Worm (Caenorhabditis elegans) whole organism, young adult: ENCODE data around the gene C01B10.44.
A peak's percentile ranks its signal among the peaks of the same experiment; 100 is the strongest.

ENCODE experiments used
- B0261.1 ChIP-seq: sonication (generic microtip); optimal IDR thresholded peaks from 2 replicates; lab custom pipeline; 2016; ENCODE audit warnings: mild to moderate bottlenecking, missing genetic modification characterization, moderate library complexity, missing compliant biosample characterization
- D2030.7 ChIP-seq: fragments of 200-800 bp; sonication (Bioruptor generic); IDR thresholded peaks from 2 replicates; pipeline ENCODE4 v1.3.6; 2022; ENCODE audit warnings: missing genetic modification reagents, missing genetic modification characterization, missing compliant biosample characterization
- F10E7.11 ChIP-seq: sonication (generic microtip); optimal IDR thresholded peaks from 2 replicates; lab custom pipeline; 2017; ENCODE audit warnings: mild to moderate bottlenecking, missing genetic modification characterization, moderate library complexity, missing compliant biosample characterization
- F23B12.7 ChIP-seq: sonication (generic microtip); optimal IDR thresholded peaks from 2 replicates; lab custom pipeline; 2017; ENCODE audit warnings: missing genetic modification characterization, mild to moderate bottlenecking, missing compliant biosample characterization, antibody characterized with exemption, moderate library complexity; ENCODE audit not compliant: insufficient read depth
- attf-5 ChIP-seq: fragments of 200-800 bp; sonication (Bioruptor generic); optimal IDR thresholded peaks from 2 replicates; lab custom pipeline; 2018; ENCODE audit warnings: mild to moderate bottlenecking, missing genetic modification characterization, missing compliant biosample characterization
- attf-6 ChIP-seq: fragments of 200-800 bp; sonication (Bioruptor generic); IDR thresholded peaks from 2 replicates; pipeline ENCODE4 v1.3.6; 2022; ENCODE audit warnings: missing genetic modification reagents, missing genetic modification characterization, missing compliant biosample characterization
- cebp-1 ChIP-seq, 2 experiments: fragments of 200-800 bp in 1 of 2; sonication (Bioruptor generic) in 1 of 2; sonication (generic microtip) in 1 of 2; IDR thresholded peaks in 1 of 2; optimal IDR thresholded peaks in 1 of 2; 2 replicates each; pipeline versions ENCODE4 v1.3.6 to Lab custom; 2017 to 2022; ENCODE audit warnings: missing compliant biosample characterization in 2 of 2, missing genetic modification characterization in 2 of 2, mild to moderate bottlenecking in 1 of 2, missing genetic modification reagents in 1 of 2, moderate library complexity in 1 of 2
- cebp-2 ChIP-seq: fragments of 200-800 bp; sonication (Bioruptor generic); IDR thresholded peaks from 2 replicates; pipeline ENCODE4 v1.3.6; 2022; ENCODE audit warnings: missing genetic modification characterization, missing compliant biosample characterization
- ceh-27 ChIP-seq: fragments of 200-800 bp; sonication (Bioruptor generic); optimal IDR thresholded peaks from 2 replicates; lab custom pipeline; 2018; ENCODE audit warnings: mild to moderate bottlenecking, missing genetic modification characterization, moderate library complexity, missing compliant biosample characterization
- hmg-1.2 ChIP-seq: fragments of 200-800 bp; sonication (Bioruptor generic); IDR thresholded peaks from 2 replicates; pipeline ENCODE4 v1.3.6; 2022; ENCODE audit warnings: missing genetic modification reagents, missing genetic modification characterization, missing compliant biosample characterization
- hsf-1 ChIP-seq: fragments of 200-800 bp; sonication (Bioruptor generic); IDR thresholded peaks from 2 replicates; pipeline ENCODE4 v1.3.6; 2022; ENCODE audit warnings: missing genetic modification reagents, missing genetic modification characterization, missing compliant biosample characterization
- lin-35 ChIP-seq, 3 experiments: fragments of 150-350 bp in 2 of 3; sonication (generic microtip) in 1 of 3; optimal IDR thresholded peaks; 2 replicates each; lab custom pipeline; 2014 to 2018; ENCODE audit warnings: missing biosample characterization in 3 of 3, missing genetic modification characterization in 3 of 3, missing genetic modification reagents in 3 of 3
- lin-40 ChIP-seq: sonication (generic microtip); optimal IDR thresholded peaks from 2 replicates; lab custom pipeline; 2016; ENCODE audit warnings: missing genetic modification characterization, mild to moderate bottlenecking, missing compliant biosample characterization, missing genotype, missing genetic modification reagents
- lsl-1 ChIP-seq: fragments of 200-800 bp; sonication (Bioruptor generic); optimal IDR thresholded peaks from 2 replicates; lab custom pipeline; 2018; ENCODE audit warnings: mild to moderate bottlenecking, missing genetic modification characterization, moderate library complexity, missing compliant biosample characterization
- madf-6 ChIP-seq: fragments of 200-800 bp; sonication (Bioruptor generic); IDR thresholded peaks from 2 replicates; pipeline ENCODE4 v1.3.6; 2022; ENCODE audit warnings: missing genetic modification reagents, missing genetic modification characterization, missing compliant biosample characterization
- mcd-1 ChIP-seq: fragments of 200-800 bp; sonication (Bioruptor generic); IDR thresholded peaks from 2 replicates; pipeline ENCODE4 v1.3.6; 2022; ENCODE audit warnings: missing genetic modification reagents, missing genetic modification characterization, missing compliant biosample characterization
- nhr-80 ChIP-seq: sonication (generic microtip); optimal IDR thresholded peaks from 2 replicates; lab custom pipeline; 2016; ENCODE audit warnings: missing genetic modification characterization, missing compliant biosample characterization
- pbrm-1 ChIP-seq: fragments of 200-800 bp; sonication (Bioruptor generic); IDR thresholded peaks from 2 replicates; pipeline ENCODE4 v1.3.6; 2022; ENCODE audit warnings: missing genetic modification reagents, missing genetic modification characterization, missing compliant biosample characterization
- rpc-1 ChIP-seq, 2 experiments: fragments of 150-350 bp in 1 of 2; sonication (generic microtip) in 1 of 2; optimal IDR thresholded peaks; 2 replicates each; lab custom pipeline; 2014 to 2018; ENCODE audit warnings: missing biosample characterization in 1 of 2, missing genetic modification characterization in 1 of 2, missing genetic modification reagents in 1 of 2, missing genotype in 1 of 2
- sea-2 ChIP-seq: fragments of 200-800 bp; sonication (Bioruptor generic); IDR thresholded peaks from 2 replicates; pipeline ENCODE4 v1.3.6; 2022; ENCODE audit warnings: missing genetic modification characterization, missing compliant biosample characterization
- snpc-4 ChIP-seq, 5 experiments: fragments of 150-350 bp in 1 of 5; sonication (generic microtip) in 4 of 5; optimal IDR thresholded peaks; 2 replicates each; lab custom pipeline; 2014 to 2018; ENCODE audit warnings: missing genetic modification characterization in 5 of 5, missing biosample characterization in 3 of 5, antibody characterized with exemption in 2 of 5, mild to moderate bottlenecking in 2 of 5, missing compliant biosample characterization in 2 of 5, missing genotype in 2 of 5, moderate library complexity in 2 of 5, missing genetic modification reagents in 1 of 5
- sptf-2 ChIP-seq: fragments of 200-800 bp; sonication (Bioruptor generic); optimal IDR thresholded peaks from 2 replicates; lab custom pipeline; 2018; ENCODE audit warnings: mild to moderate bottlenecking, missing genetic modification characterization, missing compliant biosample characterization
- unc-62 ChIP-seq: fragments of 150-350 bp; optimal IDR thresholded peaks from 2 replicates; lab custom pipeline; 2014; ENCODE audit warnings: missing biosample characterization, missing genetic modification reagents, missing genetic modification characterization
- xnd-1 ChIP-seq: sonication (generic microtip); optimal IDR thresholded peaks from 2 replicates; lab custom pipeline; 2016; ENCODE audit warnings: missing genotype, missing genetic modification reagents, missing genetic modification characterization, missing compliant biosample characterization
- ztf-18 ChIP-seq: sonication (generic microtip); optimal IDR thresholded peaks from 2 replicates; lab custom pipeline; 2016; ENCODE audit warnings: missing genotype, mild to moderate bottlenecking, missing genetic modification characterization, missing compliant biosample characterization
- ztf-22 ChIP-seq: fragments of 200-800 bp; sonication (Bioruptor generic); optimal IDR thresholded peaks from 2 replicates; lab custom pipeline; 2018; ENCODE audit warnings: mild to moderate bottlenecking, missing genetic modification characterization, moderate library complexity, missing compliant biosample characterization
- ztf-28 ChIP-seq: fragments of 200-800 bp; sonication (Bioruptor generic); IDR thresholded peaks from 2 replicates; pipeline ENCODE4 v1.3.6; 2022; ENCODE audit warnings: missing genetic modification reagents, missing genetic modification characterization, missing compliant biosample characterization
- ztf-6 ChIP-seq: fragments of 200-800 bp; sonication (Bioruptor generic); IDR thresholded peaks from 2 replicates; pipeline ENCODE4 v1.3.6; 2022; ENCODE audit warnings: missing genetic modification reagents, missing genetic modification characterization, missing compliant biosample characterization

C01B10.44 gene

DNA sequence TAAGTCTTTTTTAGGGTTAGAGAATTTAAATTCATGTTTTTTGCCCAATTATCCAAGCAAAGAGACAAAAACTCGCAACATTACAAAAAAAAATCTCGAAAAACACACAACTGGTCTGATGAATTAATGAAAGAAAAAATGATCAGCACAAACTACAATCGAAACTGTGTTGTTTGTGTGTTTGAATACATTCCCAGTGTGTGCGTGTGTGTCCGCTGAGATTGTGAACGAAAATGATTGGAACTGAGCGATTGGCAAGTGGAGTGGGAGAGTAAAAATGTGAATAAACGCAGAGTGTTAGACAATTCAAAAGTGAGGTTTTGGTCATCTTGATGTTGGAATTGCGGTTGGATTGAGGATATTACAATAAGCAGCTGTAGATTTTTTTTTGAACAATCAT, 16.9 kb upstream of the C01B10.44 start:
- TF ChIP-seq cebp-1 (GFP tag; IDR thresholded peaks at IDR 0.05; lab: Robert Waterston, UW) (no peak), cebp-1 (tag; optimal IDR thresholded peaks at IDR 0.05; lab: Kevin White, UChicago) (peak; percentile 5), ztf-6 (GFP tag; lab: Robert Waterston, UW) (no peak)

DNA sequence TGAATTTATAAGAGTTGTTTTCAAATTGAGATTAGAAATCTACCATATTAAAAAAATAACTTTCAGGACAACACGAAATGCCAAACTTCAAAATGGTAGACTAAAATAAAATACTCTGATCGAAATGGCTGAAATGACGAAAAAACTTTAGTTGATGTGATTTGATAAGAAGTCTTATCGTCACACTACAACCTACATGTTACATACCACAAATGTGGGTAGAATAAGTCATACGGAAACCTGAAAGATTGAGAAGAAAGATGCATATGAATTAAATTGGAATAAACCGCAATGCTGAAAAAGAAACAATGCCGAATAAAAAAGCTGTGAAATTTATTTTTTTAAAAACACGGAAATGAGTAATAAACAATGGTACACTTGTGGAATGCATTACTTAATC, 16.4 kb upstream of the C01B10.44 start:
- TF ChIP-seq nhr-80 (tag; lab: Kevin White, UChicago), result peak; percentile 6
- TF ChIP-seq sptf-2 (GFP tag; lab: Kevin White, UChicago), result no peak

DNA sequence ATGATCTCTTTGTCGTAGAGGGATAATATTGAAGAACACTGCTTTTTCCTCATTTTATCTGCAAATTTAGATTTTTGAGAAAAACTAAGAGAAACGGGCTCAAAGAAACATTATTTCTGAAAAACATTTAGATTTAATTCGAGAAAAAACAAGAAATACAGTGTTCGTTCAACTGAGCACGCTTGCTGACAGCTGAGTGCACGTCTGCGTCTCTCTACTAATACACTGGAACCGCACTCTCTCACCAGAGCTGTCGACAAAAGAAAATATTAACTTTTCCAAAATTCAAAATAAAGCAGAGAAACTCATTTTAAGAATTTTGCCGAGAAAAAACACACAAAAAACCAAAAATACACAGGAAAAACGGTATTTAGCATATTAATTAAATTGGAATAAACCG, 10.2 kb upstream of the C01B10.44 start, which contains the start of gene drh-1:
TSS of gene drh-1 (minus strand) at position 58 of the 400 bp plus-strand sequence.
- TF ChIP-seq madf-6 (GFP tag; lab: Robert Waterston, UW) (peak; percentile 31; the same call in 1 of the 2 replicates), snpc-4 (GFP tag; optimal IDR thresholded peaks at IDR 0.05; lab: Kevin White, UChicago) (no peak), snpc-4 (tag; optimal IDR thresholded peaks at IDR 0.05; lab: Kevin White, UChicago) (peak in 3 of 4 experiments; percentile 67 to 82 (median 74)), hsf-1 (GFP tag; lab: Robert Waterston, UW) (peak; percentile 45; the same call in 1 of the 2 replicates), B0261.1 (no peak), mcd-1 (GFP tag; lab: Robert Waterston, UW) (peak; percentile 51; the same call in 1 of the 2 replicates), D2030.7 (GFP tag; lab: Robert Waterston, UW) (peak; percentile 36; the same call in 1 of the 2 replicates), F23B12.7 (tag; lab: Kevin White, UChicago) (peak; percentile 16), hmg-1.2 (GFP tag; lab: Robert Waterston, UW) (peak; percentile 100), ztf-28 (GFP tag; lab: Robert Waterston, UW) (no peak), attf-5 (GFP tag; lab: Kevin White, UChicago) (peak; percentile 27), ztf-22 (GFP tag; lab: Kevin White, UChicago) (no peak), lsl-1 (peak; percentile 32)

DNA sequence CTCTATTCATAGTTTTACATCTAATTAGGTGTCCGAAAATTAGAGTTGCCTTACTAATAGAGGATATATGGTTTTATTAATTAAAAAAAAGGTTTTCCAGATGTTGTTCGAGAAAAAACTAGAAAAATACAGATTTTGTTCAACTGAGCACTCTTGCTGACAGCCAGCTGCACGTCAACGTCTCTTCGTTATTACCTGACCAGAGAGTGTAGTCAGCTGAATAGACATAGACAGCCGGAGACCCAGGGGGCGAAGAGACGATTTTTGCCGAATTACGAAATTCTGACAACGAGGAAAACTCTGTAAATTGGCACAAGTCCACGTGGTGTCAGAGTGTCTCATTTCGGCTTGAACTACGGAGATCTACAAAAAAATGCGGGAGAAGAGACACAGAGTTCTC, 4.9 kb upstream of the C01B10.44 start:
- TF ChIP-seq rpc-1 (optimal IDR thresholded peaks at IDR 0.05; lab: Kevin White, UChicago), result no peak
- TF ChIP-seq rpc-1 (tag; optimal IDR thresholded peaks at IDR 0.05; lab: Kevin White, UChicago), result no peak
- TF ChIP-seq snpc-4 (GFP tag; optimal IDR thresholded peaks at IDR 0.05; lab: Kevin White, UChicago), result no peak
- no peak for TF ChIP-seq snpc-4 (tag; optimal IDR thresholded peaks at IDR 0.05; lab: Kevin White, UChicago)
- TF ChIP-seq cebp-2 (GFP tag; lab: Robert Waterston, UW), result no peak
- peak; percentile 81 for TF ChIP-seq attf-5 (GFP tag; lab: Kevin White, UChicago)
- TF ChIP-seq sea-2 (GFP tag; lab: Robert Waterston, UW), result no peak
- no peak for TF ChIP-seq ztf-22 (GFP tag; lab: Kevin White, UChicago)
- TF ChIP-seq cebp-1 (GFP tag; IDR thresholded peaks at IDR 0.05; lab: Robert Waterston, UW), result peak; percentile 83
- TF ChIP-seq cebp-1 (tag; optimal IDR thresholded peaks at IDR 0.05; lab: Kevin White, UChicago), result peak; percentile 95
- no peak for TF ChIP-seq pbrm-1 (GFP tag; lab: Robert Waterston, UW)
- TF ChIP-seq F10E7.11 (tag; lab: Kevin White, UChicago), result no peak
- TF ChIP-seq ceh-27 (GFP tag; lab: Kevin White, UChicago), result no peak
- no peak for TF ChIP-seq ztf-28 (GFP tag; lab: Robert Waterston, UW)
- peak; percentile 27 for TF ChIP-seq nhr-80 (tag; lab: Kevin White, UChicago)
- no peak for TF ChIP-seq unc-62
- TF ChIP-seq hmg-1.2 (GFP tag; lab: Robert Waterston, UW), result peak; percentile 52; the same call in 1 of the 2 replicates
- TF ChIP-seq attf-6 (GFP tag; lab: Robert Waterston, UW), result no peak
- no peak for TF ChIP-seq xnd-1 (tag; lab: Kevin White, UChicago)
- TF ChIP-seq ztf-18 (tag; lab: Kevin White, UChicago), result peak; percentile 0
- no peak for TF ChIP-seq lin-35 (GFP tag; optimal IDR thresholded peaks at IDR 0.05; lab: Kevin White, UChicago)
- TF ChIP-seq lin-40, result peak; percentile 3
- TF ChIP-seq, all 124 proteins: peak for 6
